Worm (Caenorhabditis elegans) whole organism, L4/young adult: ENCODE data around the gene M04C3.5.

Source experiments
- W03F9.2 ChIP-seq: fragments of 150-350 bp; optimal IDR thresholded peaks from 2 replicates; lab custom pipeline; 2014; ENCODE audit warnings: missing biosample characterization, missing genetic modification characterization
- dao-5 ChIP-seq: sonication (generic microtip); optimal IDR thresholded peaks from 2 replicates; lab custom pipeline; 2016; ENCODE audit warnings: missing genotype, missing genetic modification characterization, moderate library complexity, missing compliant biosample characterization
- him-1 ChIP-seq: sonication (generic microtip); optimal IDR thresholded peaks from 2 replicates; lab custom pipeline; 2016; ENCODE audit warnings: missing genotype, missing genetic modification reagents, missing genetic modification characterization, missing compliant biosample characterization

M04C3.5 gene

DNA sequence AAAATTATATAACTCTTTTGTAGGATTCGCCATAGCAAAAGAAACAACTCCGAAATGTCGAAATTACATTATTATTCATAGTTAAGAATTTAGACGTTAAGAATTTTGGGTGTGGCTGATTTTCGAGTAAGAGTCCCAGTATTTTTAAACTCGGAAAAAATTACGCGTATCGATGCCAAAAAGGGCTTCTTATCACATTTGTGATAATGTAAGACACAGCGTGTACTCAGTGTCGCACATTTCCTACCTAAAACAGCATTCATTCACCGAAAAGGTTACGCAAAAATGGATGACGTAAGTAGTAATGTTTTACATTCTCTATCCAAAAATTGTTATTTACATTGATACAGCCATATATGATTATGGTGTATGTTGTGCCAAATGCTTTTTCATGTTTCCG is at the start of gene M04C3.5:
Gene M04C3.5, plus strand, starts transcription at position 190 of the 400 bp plus-strand sequence.
- TF ChIP-seq W03F9.2 (no peak), him-1 (tag; lab: Kevin White, UChicago) (no peak), dao-5 (tag; lab: Kevin White, UChicago) (no peak)

DNA sequence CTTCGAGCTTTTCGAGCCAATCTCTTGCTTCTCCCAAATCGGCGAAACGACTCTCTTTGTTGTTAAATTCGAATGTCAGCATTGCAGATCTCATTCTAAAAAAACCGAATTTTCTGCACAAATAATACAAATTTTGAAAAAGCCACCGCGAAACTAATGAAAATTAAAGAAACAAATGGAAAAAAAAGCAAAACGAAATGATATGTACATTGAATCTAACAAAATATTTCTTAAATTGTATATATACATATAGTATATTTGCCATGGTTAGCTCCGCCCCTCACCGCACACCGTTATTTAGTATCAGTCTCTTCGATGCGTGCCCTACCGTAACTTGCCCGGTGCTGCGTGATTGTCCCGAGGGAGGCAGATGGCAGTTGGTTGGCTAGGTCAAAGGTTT is 48.9 kb upstream of the M04C3.5 start, which contains the start of gene srw-86:
Gene srw-86, minus strand, starts transcription at position 101 of the 400 bp plus-strand sequence.
- TF ChIP-seq W03F9.2 (no peak), dao-5 (tag; lab: Kevin White, UChicago) (no peak), him-1 (tag; lab: Kevin White, UChicago) (no peak)

ce11 chrV:19401429-19401828 is 48.1 kb upstream of the M04C3.5 start:
- no peak for TF ChIP-seq dao-5 (tag; lab: Kevin White, UChicago)

ce11 chrV:19402855-19403254 is 46.7 kb upstream of the M04C3.5 start, which contains the start of gene C25F9.12:
TSS of gene C25F9.12 (minus strand) at chrV:19402955.
- no peak for TF ChIP-seq him-1 (tag; lab: Kevin White, UChicago)
- TF ChIP-seq dao-5 (tag; lab: Kevin White, UChicago) = no peak
- no peak for TF ChIP-seq W03F9.2

DNA sequence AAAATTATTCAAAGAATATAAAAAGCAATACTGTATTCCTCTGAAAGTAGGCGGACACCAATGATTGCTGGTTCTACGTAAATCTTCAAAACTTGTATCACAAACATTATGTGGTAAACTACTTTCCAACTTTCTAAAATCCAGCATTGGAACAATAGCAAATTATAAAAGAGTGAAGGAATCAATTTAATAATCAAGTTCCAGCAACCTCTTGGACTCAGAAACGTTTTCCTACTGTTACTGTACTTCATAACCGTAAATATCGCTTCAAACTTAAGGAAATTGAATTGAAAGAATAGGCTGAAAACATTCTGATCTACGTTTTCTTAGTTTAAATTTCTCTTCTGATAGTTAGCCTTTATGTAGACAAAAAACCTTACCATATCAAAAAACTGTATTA is 45.9 kb upstream of the M04C3.5 start:
- TF ChIP-seq him-1 (tag; lab: Kevin White, UChicago) (no peak), dao-5 (tag; lab: Kevin White, UChicago) (no peak), W03F9.2 (no peak)

DNA sequence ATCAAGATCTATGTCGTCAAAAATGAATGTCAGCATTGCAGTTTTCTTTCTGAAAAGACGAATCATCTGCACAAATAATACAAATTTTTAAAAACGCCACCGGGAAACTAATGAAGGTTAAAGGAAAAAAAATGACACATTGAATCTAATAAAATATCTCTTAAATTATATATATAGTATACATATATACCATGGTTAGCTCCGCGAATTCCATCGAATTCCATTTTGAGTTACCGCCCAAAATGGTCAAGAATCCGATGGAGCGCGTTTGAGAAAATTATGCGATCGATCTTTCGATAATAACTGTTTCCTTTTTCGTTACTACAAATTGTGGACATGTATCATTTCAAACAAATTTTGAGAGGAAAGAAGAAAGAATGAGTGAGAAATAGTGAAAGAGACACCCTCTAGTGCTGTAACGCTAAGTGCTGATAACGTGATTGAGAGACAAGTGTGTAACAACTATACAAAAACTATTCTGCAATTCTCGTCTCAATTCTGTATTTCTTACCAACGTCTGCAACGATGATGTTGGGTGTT is 44.2 kb upstream of the M04C3.5 start, which contains the start of the genes C25F9.6 and C25F9.10:
Gene C25F9.6, minus strand, starts transcription at position 51 of the 540 bp plus-strand sequence.
Gene C25F9.10, plus strand, starts transcription at position 454 of the 540 bp plus-strand sequence.
- no peak for TF ChIP-seq him-1 (tag; lab: Kevin White, UChicago)
- TF ChIP-seq dao-5 (tag; lab: Kevin White, UChicago) = no peak
- TF ChIP-seq W03F9.2 = no peak

- TF ChIP-seq him-1 (tag; lab: Kevin White, UChicago) = no peak
- no peak for TF ChIP-seq dao-5 (tag; lab: Kevin White, UChicago)
- no peak for TF ChIP-seq W03F9.2
These were observed 38.9 kb upstream of the M04C3.5 start, which contains the start of gene C25F9.5 for ce11 chrV:19410663-19411062. TSS of gene C25F9.5 (minus strand) at chrV:19410857.

ce11 chrV:19416475-19416874 is 33.1 kb upstream of the M04C3.5 start, which contains the start of the genes C25F9.4 and C25F9.9:
TSS of gene C25F9.4 (minus strand) at chrV:19416575.
TSS of gene C25F9.9 (plus strand) at chrV:19416611.
- no peak for TF ChIP-seq dao-5 (tag; lab: Kevin White, UChicago)
- TF ChIP-seq W03F9.2 = no peak
- TF ChIP-seq him-1 (tag; lab: Kevin White, UChicago) = no peak

DNA sequence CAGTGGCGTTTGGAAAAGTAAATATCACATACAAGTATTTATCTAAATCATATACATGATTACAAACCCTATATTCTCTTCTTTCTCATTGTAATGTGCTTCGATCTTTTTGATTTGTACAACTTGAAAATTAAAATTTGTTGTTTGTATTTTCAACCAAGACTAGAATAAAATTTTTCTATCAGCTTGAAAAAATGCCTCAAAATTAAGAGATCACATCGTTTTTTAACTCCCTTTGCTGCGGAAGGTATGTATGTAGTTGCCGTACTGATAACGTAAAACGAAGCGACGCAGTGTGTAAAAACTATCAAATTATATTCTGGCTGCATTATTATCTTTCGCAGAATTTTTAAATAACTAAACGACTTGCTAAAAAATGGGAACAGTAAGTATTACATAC is 31.7 kb upstream of the M04C3.5 start, which contains the start of gene C25F9.15:
Gene C25F9.15, plus strand, starts transcription at position 301 of the 400 bp plus-strand sequence.
- TF ChIP-seq dao-5 (tag; lab: Kevin White, UChicago) = no peak
- TF ChIP-seq W03F9.2 = no peak
- TF ChIP-seq him-1 (tag; lab: Kevin White, UChicago) = no peak

DNA sequence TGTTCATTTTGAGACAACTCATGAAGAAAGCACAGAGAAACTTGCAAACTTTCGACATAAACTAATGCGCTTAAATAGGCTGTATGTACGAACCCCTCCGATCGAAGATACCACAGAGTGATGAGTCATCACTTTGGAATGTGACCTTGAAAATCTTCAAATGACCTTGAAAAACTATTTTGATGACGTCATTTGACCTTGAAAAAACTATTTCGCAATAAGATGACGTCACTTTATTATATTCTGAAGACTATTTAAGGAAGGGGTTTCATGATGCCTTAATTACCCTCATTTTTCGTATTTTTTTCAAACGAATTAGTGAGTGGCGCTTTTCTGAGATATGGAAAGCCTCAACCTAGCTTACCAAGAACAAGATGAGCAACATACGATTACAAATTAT is 28.4 kb upstream of the M04C3.5 start, which contains the start of gene C25F9.2:
Gene C25F9.2, plus strand, starts transcription at position 341 of the 400 bp plus-strand sequence.
- TF ChIP-seq dao-5 (tag; lab: Kevin White, UChicago) (no peak), him-1 (tag; lab: Kevin White, UChicago) (no peak), W03F9.2 (no peak)

DNA sequence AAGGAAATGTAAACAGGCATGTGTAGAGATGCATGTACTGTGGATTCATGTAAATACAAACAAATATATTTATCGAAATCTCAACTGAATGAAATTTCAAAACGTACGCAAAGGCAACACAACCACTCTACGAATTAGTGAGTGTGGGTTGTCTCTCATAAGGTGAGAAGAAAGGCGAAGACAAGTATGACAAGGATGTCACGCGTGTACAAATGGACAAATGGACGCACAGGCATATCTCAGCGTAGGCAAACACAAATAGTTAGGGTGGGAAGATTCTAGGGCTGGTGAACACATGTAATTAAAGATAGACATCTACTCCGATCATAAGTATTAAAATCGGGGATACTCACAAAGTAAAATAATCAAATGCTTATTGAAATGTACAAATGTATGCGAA is 21.4 kb upstream of the M04C3.5 start:
- no peak for TF ChIP-seq dao-5 (tag; lab: Kevin White, UChicago)
- no peak for TF ChIP-seq him-1 (tag; lab: Kevin White, UChicago)
- no peak for TF ChIP-seq W03F9.2

ce11 chrV:19428936-19429335 is 20.6 kb upstream of the M04C3.5 start:
- TF ChIP-seq dao-5 (tag; lab: Kevin White, UChicago) (no peak), W03F9.2 (no peak), him-1 (tag; lab: Kevin White, UChicago) (no peak)

- no peak for TF ChIP-seq dao-5 (tag; lab: Kevin White, UChicago)
- TF ChIP-seq W03F9.2 = no peak
- no peak for TF ChIP-seq him-1 (tag; lab: Kevin White, UChicago)
These were observed 19.9 kb upstream of the M04C3.5 start for ce11 chrV:19429605-19430004.

DNA sequence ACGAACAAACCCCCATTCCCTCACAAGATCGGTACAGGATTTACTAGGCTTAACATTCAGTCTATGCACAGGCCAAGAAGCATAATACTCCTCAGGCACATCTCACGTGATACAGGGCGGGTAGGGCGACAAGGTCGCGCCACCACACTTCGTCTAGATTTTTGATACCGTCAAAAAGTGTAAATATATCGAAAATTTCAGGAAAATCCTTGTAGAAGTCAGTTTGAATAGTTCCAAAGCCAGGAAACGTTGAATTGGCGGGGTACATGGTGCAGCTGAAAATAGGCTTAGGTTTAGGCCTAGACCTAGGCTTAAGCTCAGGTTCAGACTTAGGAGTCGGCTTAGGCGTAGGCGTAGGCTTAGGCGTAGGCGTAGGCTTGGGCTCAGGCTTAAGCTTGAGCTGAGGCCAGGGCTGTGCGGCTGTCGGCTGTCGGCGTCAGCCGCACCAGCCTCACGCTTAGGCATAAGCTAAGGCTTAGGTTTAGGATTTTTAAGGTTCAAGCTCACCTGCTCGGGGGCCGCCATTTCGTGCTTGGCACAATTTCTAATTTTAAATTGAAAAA is 19.1 kb upstream of the M04C3.5 start:
- no peak for TF ChIP-seq dao-5 (tag; lab: Kevin White, UChicago)
- TF ChIP-seq W03F9.2 = no peak
- no peak for TF ChIP-seq him-1 (tag; lab: Kevin White, UChicago)
